Worm (Caenorhabditis elegans) whole organism, young adult: ENCODE measurements around the gene fbxc-33.

Experiments
- F57C9.4 ChIP-seq: sonication (generic microtip); optimal IDR thresholded peaks from 2 replicates; lab custom pipeline; 2017; ENCODE audit warnings: mild to moderate bottlenecking, missing genetic modification characterization, missing compliant biosample characterization
- ekl-4 ChIP-seq: fragments of 200-800 bp; sonication (Bioruptor generic); IDR thresholded peaks from 2 replicates; pipeline ENCODE4 v1.3.6; 2022; ENCODE audit warnings: missing genetic modification reagents, missing genetic modification characterization, missing compliant biosample characterization
- hmg-20 ChIP-seq: fragments of 200-800 bp; sonication (Bioruptor generic); IDR thresholded peaks from 2 replicates; pipeline ENCODE4 v1.3.6; 2022; ENCODE audit warnings: missing genetic modification reagents, missing genetic modification characterization, missing compliant biosample characterization
- mcd-1 ChIP-seq: fragments of 200-800 bp; sonication (Bioruptor generic); IDR thresholded peaks from 2 replicates; pipeline ENCODE4 v1.3.6; 2022; ENCODE audit warnings: missing genetic modification reagents, missing genetic modification characterization, missing compliant biosample characterization
- nfya-2 ChIP-seq: fragments of 200-800 bp; sonication (Bioruptor generic); IDR thresholded peaks from 2 replicates; pipeline ENCODE4 v1.3.6; 2022; ENCODE audit warnings: missing genetic modification reagents, missing genetic modification characterization, missing compliant biosample characterization
- rcor-1 ChIP-seq: fragments of 200-800 bp; sonication (Bioruptor generic); IDR thresholded peaks from 2 replicates; pipeline ENCODE4 v1.3.6; 2022; ENCODE audit warnings: missing genetic modification reagents, missing genetic modification characterization, missing compliant biosample characterization
- sea-2 ChIP-seq: fragments of 200-800 bp; sonication (Bioruptor generic); IDR thresholded peaks from 2 replicates; pipeline ENCODE4 v1.3.6; 2022; ENCODE audit warnings: missing genetic modification characterization, missing compliant biosample characterization
- tlf-1 ChIP-seq: fragments of 200-800 bp; sonication (Bioruptor generic); optimal IDR thresholded peaks from 2 replicates; lab custom pipeline; 2018; ENCODE audit warnings: mild to moderate bottlenecking, missing genetic modification characterization, missing compliant biosample characterization
- unc-130 ChIP-seq: sonication (generic microtip); optimal IDR thresholded peaks from 2 replicates; lab custom pipeline; 2016; ENCODE audit warnings: missing genetic modification reagents, missing genetic modification characterization, missing compliant biosample characterization
- unc-62 ChIP-seq: fragments of 150-350 bp; optimal IDR thresholded peaks from 2 replicates; lab custom pipeline; 2014; ENCODE audit warnings: missing biosample characterization, missing genetic modification reagents, missing genetic modification characterization
- ztf-28 ChIP-seq: fragments of 200-800 bp; sonication (Bioruptor generic); IDR thresholded peaks from 2 replicates; pipeline ENCODE4 v1.3.6; 2022; ENCODE audit warnings: missing genetic modification reagents, missing genetic modification characterization, missing compliant biosample characterization

DNA sequence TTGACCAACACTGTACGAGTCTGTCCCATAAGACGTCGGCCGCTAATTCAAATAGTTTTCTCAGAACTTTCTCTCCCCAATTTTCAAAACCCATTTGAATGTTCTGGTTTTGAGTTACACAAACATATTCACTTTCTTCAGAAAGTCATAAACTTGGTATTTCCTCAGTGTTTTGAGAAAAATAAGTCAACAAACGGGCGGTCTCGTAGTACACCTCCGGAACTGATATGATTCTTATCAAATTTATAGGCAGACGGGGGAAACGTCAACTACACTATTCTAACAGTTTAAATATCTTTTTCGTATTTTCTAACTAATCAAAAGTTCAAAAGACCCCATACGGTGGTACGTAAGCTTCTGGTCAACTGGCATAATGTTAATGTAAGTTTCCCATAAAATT lies 29.3 kb upstream of the fbxc-33 start:
- no peak for TF ChIP-seq unc-62 (GFP tag; lab: Kevin White, UChicago)
- TF ChIP-seq rcor-1 (GFP tag; lab: Robert Waterston, UW): no peak
- TF ChIP-seq sea-2 (GFP tag; lab: Robert Waterston, UW): no peak
- TF ChIP-seq hmg-20 (GFP tag; lab: Robert Waterston, UW): no peak
- no peak for TF ChIP-seq tlf-1 (GFP tag; lab: Kevin White, UChicago)
- TF ChIP-seq ztf-28: no peak
- TF ChIP-seq mcd-1: no peak
- no peak for TF ChIP-seq unc-130
- no peak for TF ChIP-seq F57C9.4 (tag; lab: Kevin White, UChicago)
- TF ChIP-seq nfya-2 (GFP tag; lab: Robert Waterston, UW): no peak
- TF ChIP-seq ekl-4: no peak
